Worm (Caenorhabditis elegans): ENCODE measurements around the gene C35D6.4.
A peak's percentile ranks its signal among the peaks of the same experiment; 100 is the strongest.

The C35D6.4 gene

DNA sequence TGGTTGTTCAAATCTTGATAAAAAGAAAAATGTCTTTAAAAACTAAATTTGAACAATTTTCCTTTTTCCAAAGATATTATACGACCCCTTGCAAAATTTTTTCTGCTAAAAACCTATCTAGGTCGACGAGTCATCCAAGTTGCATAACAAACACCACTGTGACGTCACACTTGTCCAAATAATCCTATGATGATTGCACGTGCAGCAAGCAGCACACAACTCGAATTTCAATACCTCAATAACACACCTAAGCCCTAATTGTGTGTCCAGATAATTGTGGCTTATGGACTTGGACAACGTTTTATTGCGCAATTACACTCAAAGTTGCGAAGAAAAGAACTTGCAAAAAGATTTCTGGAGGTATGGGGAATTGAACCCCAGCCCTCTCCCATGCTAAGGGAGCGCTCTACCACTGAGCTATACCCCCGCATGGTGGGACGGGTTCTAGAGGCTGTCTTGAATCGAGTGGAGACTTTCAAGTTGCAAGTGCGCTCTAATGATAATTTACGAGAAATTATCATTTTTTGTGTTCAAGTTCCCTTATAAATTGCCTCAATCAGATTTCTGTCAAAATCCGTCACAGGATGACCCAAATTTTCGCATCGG, 38.2 kb downstream of the C35D6.4 start (continued):
- TF ChIP-seq php-3 (GFP tag; IDR thresholded peaks at IDR 0.05) = peak; percentile 68
- TF ChIP-seq arid-1 (GFP tag; conservative IDR thresholded peaks at IDR 0.05) = peak; percentile 86
- no peak for TF ChIP-seq nhr-237 (tag; optimal IDR thresholded peaks at IDR 0.05)
- TF ChIP-seq rbr-2 (tag; optimal IDR thresholded peaks at IDR 0.05) = peak; percentile 75
- peak; percentile 38 for TF ChIP-seq nhr-77 (tag; optimal IDR thresholded peaks at IDR 0.05)
- TF ChIP-seq fkh-10 (GFP tag; optimal IDR thresholded peaks at IDR 0.05) = no peak
- no peak for TF ChIP-seq jun-1 (tag; optimal IDR thresholded peaks at IDR 0.05)
- TF ChIP-seq dmd-9 (GFP tag; IDR thresholded peaks at IDR 0.05) = 0 out of 2 replicates have a peak, but pooled peaks have one; percentile 46
- TF ChIP-seq unc-39 (tag; optimal IDR thresholded peaks at IDR 0.05) = no peak
- 0 out of 2 replicates have a peak, but pooled peaks have one; percentile 33 for TF ChIP-seq saeg-2 (GFP tag; IDR thresholded peaks at IDR 0.05)
- TF ChIP-seq nhr-10 (tag; optimal IDR thresholded peaks at IDR 0.05) = no peak
- TF ChIP-seq daf-12 (tag; optimal IDR thresholded peaks at IDR 0.05) = no peak
- TF ChIP-seq F44E2.7 (GFP tag; IDR thresholded peaks at IDR 0.05) = no peak
- peak; percentile 62 for TF ChIP-seq vab-7 (GFP tag; IDR thresholded peaks at IDR 0.05)
- peak; percentile 72 for TF ChIP-seq lir-3 (tag; optimal IDR thresholded peaks at IDR 0.05)
- no peak for TF ChIP-seq ztf-11 (tag; optimal IDR thresholded peaks at IDR 0.05)
- peak; percentile 73 for TF ChIP-seq dve-1 (tag; optimal IDR thresholded peaks at IDR 0.05; ENCODE audit: insufficient read depth)
- peak; percentile 61 for TF ChIP-seq snpc-4 (tag; optimal IDR thresholded peaks at IDR 0.05)
- peak; percentile 50 to 55 for TF ChIP-seq daf-16 (GFP tag; optimal IDR thresholded peaks at IDR 0.05)
- peak; percentile 79 for TF ChIP-seq daf-16 (tag; optimal IDR thresholded peaks at IDR 0.05)
- TF ChIP-seq T26A8.4 (GFP tag; IDR thresholded peaks at IDR 0.05) = peak; percentile 89
- no peak for TF ChIP-seq hlh-11 (tag; optimal IDR thresholded peaks at IDR 0.05)
- no peak for TF ChIP-seq ces-1 (GFP tag; optimal IDR thresholded peaks at IDR 0.05)
- TF ChIP-seq F49E8.2 (tag; optimal IDR thresholded peaks at IDR 0.05; ENCODE audit: borderline replicate concordance) = peak; percentile 88
- TF ChIP-seq pqm-1 (tag; optimal IDR thresholded peaks at IDR 0.05) = no peak
- 0 out of 4 replicates have a peak, but pooled peaks of 1 of the 2 experiments have one; percentile 50 for TF ChIP-seq madf-5 (GFP tag; IDR thresholded peaks at IDR 0.05)
- TF ChIP-seq aha-1 (tag) = no peak

- no peak for TF ChIP-seq madf-5 (GFP tag; IDR thresholded peaks at IDR 0.05)
- TF ChIP-seq unc-62 (GFP tag; optimal IDR thresholded peaks at IDR 0.05 in 1 of 2) = peak in 1 of 2 experiments; percentile 3
- no peak for TF ChIP-seq unc-62 (tag; optimal IDR thresholded peaks at IDR 0.05)
Measured at ce11 chrIV:16391470-16391869, 40.7 kb downstream of the C35D6.4 start.

- TF ChIP-seq daf-19 (GFP tag; conservative IDR thresholded peaks at IDR 0.05) = no peak
- TF ChIP-seq lsy-2 (tag; optimal IDR thresholded peaks at IDR 0.05) = no peak
- no peak for TF ChIP-seq T26A8.4 (GFP tag; IDR thresholded peaks at IDR 0.05)
- no peak for TF ChIP-seq zfp-3 (GFP tag; conservative IDR thresholded peaks at IDR 0.05)
- no peak for TF ChIP-seq aly-2 (tag; optimal IDR thresholded peaks at IDR 0.05)
- TF ChIP-seq Y105C5A.15 (GFP tag; IDR thresholded peaks at IDR 0.05) = no peak
- no peak for TF ChIP-seq pha-4 (GFP tag; IDR thresholded peaks at IDR 0.05)
- TF ChIP-seq pha-4 (tag; optimal IDR thresholded peaks at IDR 0.05) = no peak
- TF ChIP-seq ceh-20 (GFP tag; IDR thresholded peaks at IDR 0.05) = no peak
- no peak for TF ChIP-seq ztf-7 (tag; optimal IDR thresholded peaks at IDR 0.05)
- TF ChIP-seq fos-1 (tag; optimal IDR thresholded peaks at IDR 0.05) = no peak
- TF ChIP-seq tag-97 (GFP tag; IDR thresholded peaks at IDR 0.05) = no peak
- no peak for TF ChIP-seq F10B5.3 (tag; optimal IDR thresholded peaks at IDR 0.05)
- TF ChIP-seq ZK546.5 (tag; optimal IDR thresholded peaks at IDR 0.05) = no peak
- no peak for TF ChIP-seq madf-5 (GFP tag; IDR thresholded peaks at IDR 0.05)
- no peak for TF ChIP-seq spr-3 (GFP tag; optimal IDR thresholded peaks at IDR 0.05)
Measured at ce11 chrIV:16393668-16394067, 42.9 kb downstream of the C35D6.4 start, which contains the start of gene Y65A5A.24. Gene Y65A5A.24 (plus strand): TSS chrIV:16393968.
